Fruit fly (Drosophila melanogaster): Measurements from ENCODE around the gene CG14540.

CG14540 gene

DNA sequence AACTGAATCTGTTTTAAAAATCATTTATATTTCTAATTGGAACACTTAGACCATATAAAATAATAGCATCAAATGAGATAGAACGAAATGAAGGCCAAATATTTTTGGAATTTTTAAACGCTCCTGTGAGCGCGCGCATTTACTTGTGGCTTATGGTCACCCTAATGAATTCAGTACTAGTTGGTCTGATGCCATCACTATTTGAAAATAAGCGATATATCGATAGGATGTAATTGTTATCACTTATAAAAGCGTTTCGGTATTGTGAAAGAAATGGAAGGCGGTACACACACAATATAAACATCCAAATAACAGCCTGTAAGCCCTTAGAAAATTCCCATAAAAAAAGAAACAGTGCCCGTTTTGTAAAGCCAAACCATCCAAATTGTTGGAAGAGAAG lies 23.7 kb downstream of the CG14540 start, which contains the start of gene Nf1 (continued):
- TF ChIP-seq ind (GFP tag; optimal IDR thresholded peaks at IDR 0.05) (no peak), CG4730 (GFP tag; IDR thresholded peaks at IDR 0.05) (no peak), CG7839 (tag; optimal IDR thresholded peaks at IDR 0.05) (no peak), NFAT (GFP tag; IDR thresholded peaks at IDR 0.05) (no peak), sd (tag; optimal IDR thresholded peaks at IDR 0.05) (no peak), CG9215 (GFP tag; IDR thresholded peaks at IDR 0.05) (no peak), CG14050 (GFP tag; IDR thresholded peaks at IDR 0.05) (no peak), ap (GFP tag; IDR thresholded peaks at IDR 0.05) (no peak), Mes4 (GFP tag; optimal IDR thresholded peaks at IDR 0.05) (no peak), gce (GFP tag; IDR thresholded peaks at IDR 0.05) (no peak), CG10209 (GFP tag; optimal IDR thresholded peaks at IDR 0.05) (no peak), Dref (GFP tag; IDR thresholded peaks at IDR 0.05) (peak; percentile 86), bcd (GFP tag; optimal IDR thresholded peaks at IDR 0.05) (no peak), CG9817 (tag; optimal IDR thresholded peaks at IDR 0.05) (no peak), CG7745 (tag; optimal IDR thresholded peaks at IDR 0.05) (no peak), CG3995 (GFP tag; optimal IDR thresholded peaks at IDR 0.05) (peak; percentile 86), her (GFP tag; optimal IDR thresholded peaks at IDR 0.05) (no peak), Sox100B (GFP tag; optimal IDR thresholded peaks at IDR 0.05) (no peak), sc (optimal IDR thresholded peaks at IDR 0.05) (no peak), sc (GFP tag; optimal IDR thresholded peaks at IDR 0.05) (no peak), emc (GFP tag; optimal IDR thresholded peaks at IDR 0.05) (no peak), CG30403 (GFP tag; optimal IDR thresholded peaks at IDR 0.05) (no peak), Trl (optimal IDR thresholded peaks at IDR 0.05) (no peak), Trl (GFP tag; optimal IDR thresholded peaks at IDR 0.05) (no peak), Lhr (GFP tag; optimal IDR thresholded peaks at IDR 0.05) (no peak), CG2116 (GFP tag; optimal IDR thresholded peaks at IDR 0.05) (peak; percentile 73), CG18599 (GFP tag; optimal IDR thresholded peaks at IDR 0.05) (no peak), Side (GFP tag; optimal IDR thresholded peaks at IDR 0.05) (no peak), so (GFP tag; IDR thresholded peaks at IDR 0.05) (no peak), C15 (GFP tag; IDR thresholded peaks at IDR 0.05) (no peak), Meics (GFP tag; optimal IDR thresholded peaks at IDR 0.05) (no peak), prd (optimal IDR thresholded peaks at IDR 0.05) (no peak), prd (GFP tag; IDR thresholded peaks at IDR 0.05) (no peak), Max (GFP tag; optimal IDR thresholded peaks at IDR 0.05) (no peak), zfh1 (GFP tag; IDR thresholded peaks at IDR 0.05) (no peak), D (optimal IDR thresholded peaks at IDR 0.05) (no peak), D (GFP tag; optimal IDR thresholded peaks at IDR 0.05) (no peak), dpn (GFP tag; optimal IDR thresholded peaks at IDR 0.05) (peak in 1 of 2 experiments; percentile 13), scrt (GFP tag; optimal IDR thresholded peaks at IDR 0.05) (no peak), CG11504 (tag; optimal IDR thresholded peaks at IDR 0.05) (no peak), toy (GFP tag; IDR thresholded peaks at IDR 0.05) (no peak), Mad (GFP tag; optimal IDR thresholded peaks at IDR 0.05) (no peak), bowl (GFP tag; IDR thresholded peaks at IDR 0.05) (no peak), CG3407 (GFP tag; optimal IDR thresholded peaks at IDR 0.05) (no peak), Fer1 (GFP tag; optimal IDR thresholded peaks at IDR 0.05) (no peak), Kr (GFP tag; optimal IDR thresholded peaks at IDR 0.05) (no peak), psq (GFP tag; optimal IDR thresholded peaks at IDR 0.05) (no peak), Dbx (GFP tag; IDR thresholded peaks at IDR 0.05) (no peak), pb (GFP tag; optimal IDR thresholded peaks at IDR 0.05) (no peak), CG7357 (GFP tag; IDR thresholded peaks at IDR 0.05) (no peak), Sry-δ (GFP tag; optimal IDR thresholded peaks at IDR 0.05) (peak; percentile 97), repo (GFP tag; optimal IDR thresholded peaks at IDR 0.05) (peak; percentile 34), CG7786 (GFP tag; optimal IDR thresholded peaks at IDR 0.05) (no peak)
